Fruit fly (Drosophila melanogaster) whole organism, embryonic: Measurements from ENCODE around the gene CG42535.

Source experiments
- Asciz ChIP-seq: fragments of 200-800 bp; sonication (Bioruptor generic); optimal IDR thresholded peaks from 2 replicates; lab custom pipeline; 2017; ENCODE audit warnings: missing biosample characterization, mild to moderate bottlenecking, missing genetic modification characterization, missing genetic modification reagents
- Awh ChIP-seq: fragments of 200-800 bp; sonication (Bioruptor generic); IDR thresholded peaks from 2 replicates; pipeline ENCODE4, ENCODE4 v1.3.6; 2022; ENCODE audit warnings: missing biosample characterization, missing genetic modification characterization
- B-H2 ChIP-seq: fragments of 200-800 bp; sonication (Bioruptor generic); optimal IDR thresholded peaks from 2 replicates; lab custom pipeline; 2018; ENCODE audit warnings: missing biosample characterization, mild to moderate bottlenecking, missing genetic modification characterization
- CG10543 ChIP-seq: fragments of 200-800 bp; sonication (Bioruptor generic); optimal IDR thresholded peaks from 3 replicates; lab custom pipeline; 2017; ENCODE audit warnings: missing biosample characterization, mild to moderate bottlenecking, missing genetic modification characterization, moderate library complexity
- CG10654 ChIP-seq: fragments of 200-800 bp; sonication (Bioruptor generic); optimal IDR thresholded peaks from 2 replicates; lab custom pipeline; 2016; ENCODE audit warnings: missing biosample characterization, missing genetic modification characterization
- CG12769 ChIP-seq: fragments of 200-800 bp; sonication (Bioruptor generic); optimal IDR thresholded peaks from 2 replicates; lab custom pipeline; 2019; ENCODE audit warnings: missing biosample characterization, mild to moderate bottlenecking, missing genetic modification characterization, moderate library complexity
- CG13123 ChIP-seq: fragments of 200-800 bp; sonication (Bioruptor generic); optimal IDR thresholded peaks from 2 replicates; lab custom pipeline; 2016; ENCODE audit warnings: missing biosample characterization, missing genetic modification characterization
- CG1529 ChIP-seq: fragments of 200-800 bp; sonication (Bioruptor generic); optimal IDR thresholded peaks from 3 replicates; lab custom pipeline; 2018; ENCODE audit warnings: missing biosample characterization, missing genetic modification characterization
- CG1602 ChIP-seq: fragments of 200-800 bp; sonication (Bioruptor generic); optimal IDR thresholded peaks from 3 replicates; lab custom pipeline; 2016; ENCODE audit warnings: missing biosample characterization, missing genetic modification characterization
- CG1603 ChIP-seq: fragments of 200-800 bp; sonication (Bioruptor generic); optimal IDR thresholded peaks from 2 replicates; lab custom pipeline; 2019; ENCODE audit warnings: missing biosample characterization, mild to moderate bottlenecking, missing genetic modification characterization, moderate library complexity
- CG17802 ChIP-seq: fragments of 200-800 bp; sonication (Bioruptor generic); optimal IDR thresholded peaks from 2 replicates; lab custom pipeline; 2018; ENCODE audit warnings: missing biosample characterization, mild to moderate bottlenecking, missing genetic modification characterization, moderate library complexity
- CG17829 ChIP-seq: fragments of 200-800 bp; optimal IDR thresholded peaks from 2 replicates; lab custom pipeline; 2019; ENCODE audit warnings: missing biosample characterization, mild to moderate bottlenecking, missing genetic modification characterization, moderate library complexity
- CG18476 ChIP-seq: fragments of 200-800 bp; sonication (Bioruptor generic); optimal IDR thresholded peaks from 2 replicates; lab custom pipeline; 2016; ENCODE audit warnings: missing biosample characterization, mild to moderate bottlenecking, missing genetic modification characterization
- CG2120 ChIP-seq: fragments of 200-800 bp; sonication (Bioruptor generic); optimal IDR thresholded peaks from 3 replicates; lab custom pipeline; 2016; ENCODE audit warnings: missing biosample characterization, missing genetic modification characterization
- CG2129 ChIP-seq: fragments of 200-800 bp; sonication (Bioruptor generic); IDR thresholded peaks from 2 replicates; pipeline ENCODE4 v1.3.6; 2022; ENCODE audit warnings: missing biosample characterization, missing genetic modification characterization; ENCODE audit not compliant: partially characterized antibody
- CG2678 ChIP-seq: fragments of 200-800 bp; sonication (Bioruptor generic); optimal IDR thresholded peaks from 3 replicates; lab custom pipeline; 2019; ENCODE audit warnings: missing biosample characterization, mild to moderate bottlenecking, missing genetic modification characterization, moderate library complexity
- CG3995 ChIP-seq: fragments of 200-800 bp; sonication (Bioruptor generic); optimal IDR thresholded peaks from 3 replicates; lab custom pipeline; 2016; ENCODE audit warnings: missing biosample characterization, missing genetic modification characterization
- CG4854 ChIP-seq: fragments of 200-800 bp; sonication (Bioruptor generic); optimal IDR thresholded peaks from 2 replicates; lab custom pipeline; 2016; ENCODE audit warnings: missing biosample characterization, missing genetic modification characterization, inconsistent platforms
- CG5953 ChIP-seq: fragments of 200-800 bp; sonication (Bioruptor generic); IDR thresholded peaks from 2 replicates; pipeline ENCODE4 v1.3.6; 2022; ENCODE audit warnings: missing biosample characterization, missing genetic modification characterization
- CG9215 ChIP-seq: fragments of 200-800 bp; sonication (Bioruptor generic); IDR thresholded peaks from 2 replicates; pipeline ENCODE4 v1.3.6; 2022; ENCODE audit warnings: missing biosample characterization, missing genetic modification characterization
- CG9932 ChIP-seq: fragments of 200-800 bp; sonication (Bioruptor generic); IDR thresholded peaks from 2 replicates; pipeline ENCODE4 v1.3.6; 2022; ENCODE audit warnings: missing biosample characterization, missing genetic modification characterization
- CTCF ChIP-seq: fragments of 200-800 bp; sonication (Bioruptor generic); optimal IDR thresholded peaks from 2 replicates; lab custom pipeline; 2017; ENCODE audit warnings: missing biosample characterization, mild to moderate bottlenecking, missing genetic modification characterization, moderate library complexity
- Dbx ChIP-seq: fragments of 200-800 bp; sonication (Bioruptor generic); IDR thresholded peaks from 3 replicates; pipeline ENCODE4 v1.3.6; 2022; ENCODE audit warnings: missing biosample characterization, missing genetic modification characterization
- Dll ChIP-seq: fragments of 200-800 bp; sonication (Bioruptor generic); IDR thresholded peaks from 4 replicates; pipeline ENCODE4 v1.3.6; 2022; ENCODE audit warnings: missing biosample characterization, missing genetic modification characterization; ENCODE audit not compliant: partially characterized antibody
- Doc2 ChIP-seq: fragments of 200-800 bp; sonication (Bioruptor generic); IDR thresholded peaks from 2 replicates; pipeline ENCODE4 v1.3.6; 2022; ENCODE audit warnings: missing biosample characterization, missing genetic modification characterization
- ERR ChIP-seq: fragments of 200-800 bp; sonication (Bioruptor generic); optimal IDR thresholded peaks from 2 replicates; lab custom pipeline; 2016; ENCODE audit warnings: missing biosample characterization, missing genetic modification characterization
- Fer1 ChIP-seq: fragments of 200-800 bp; sonication (Bioruptor generic); optimal IDR thresholded peaks from 2 replicates; lab custom pipeline; 2017; ENCODE audit warnings: missing biosample characterization, mild to moderate bottlenecking, missing genetic modification characterization
- Fer3 ChIP-seq: fragments of 200-800 bp; sonication (Bioruptor generic); optimal IDR thresholded peaks from 2 replicates; lab custom pipeline; 2018; ENCODE audit warnings: missing biosample characterization, mild to moderate bottlenecking, missing genetic modification characterization, moderate library complexity
- Gug ChIP-seq: fragments of 200-800 bp; sonication (Bioruptor generic); IDR thresholded peaks from 4 replicates; pipeline ENCODE4 v1.3.6; 2022; ENCODE audit warnings: missing biosample characterization, missing genetic modification characterization
- Hmr ChIP-seq: fragments of 200-800 bp; sonication (Bioruptor generic); optimal IDR thresholded peaks from 3 replicates; lab custom pipeline; 2017; ENCODE audit warnings: mild to moderate bottlenecking, missing biosample characterization, missing genetic modification reagents, missing genetic modification characterization
- NFAT ChIP-seq: fragments of 200-800 bp; sonication (Bioruptor generic); IDR thresholded peaks from 2 replicates; pipeline ENCODE4 v1.3.6; 2022; ENCODE audit warnings: missing biosample characterization, missing genetic modification characterization
- Oaz ChIP-seq: fragments of 200-800 bp; sonication (Bioruptor generic); IDR thresholded peaks from 2 replicates; pipeline ENCODE4 v1.3.6; 2022; ENCODE audit warnings: missing biosample characterization, missing genetic modification characterization
- Pdp1 ChIP-seq, 2 experiments: fragments of 200-800 bp; sonication (Bioruptor generic); optimal IDR thresholded peaks; 3 replicates each; lab custom pipeline; 2016; ENCODE audit warnings: missing biosample characterization in 2 of 2, missing genetic modification characterization in 2 of 2, mild to moderate bottlenecking in 1 of 2, moderate library complexity in 1 of 2
- Scr ChIP-seq: fragments of 200-800 bp; sonication (Bioruptor generic); IDR thresholded peaks from 2 replicates; pipeline ENCODE4 v1.3.6; 2022; ENCODE audit warnings: missing biosample characterization, missing genetic modification characterization; ENCODE audit not compliant: partially characterized antibody
- Sin3A ChIP-seq: fragments of >200 bp; optimal IDR thresholded peaks from 2 replicates; lab custom pipeline; 2018
- Stat92E ChIP-seq, 3 experiments: fragments of >200 bp in 2 of 3; fragments of 200-800 bp in 1 of 3; sonication (Bioruptor generic) in 1 of 3; optimal IDR thresholded peaks; 2 replicates each; lab custom pipeline; 2017 to 2019; ENCODE audit warnings: missing biosample characterization in 3 of 3, missing genetic modification characterization in 3 of 3, mild to moderate bottlenecking in 1 of 3, moderate library complexity in 1 of 3
- TFAM ChIP-seq: fragments of 200-800 bp; sonication (Bioruptor generic); optimal IDR thresholded peaks from 2 replicates; lab custom pipeline; 2017; ENCODE audit warnings: missing biosample characterization, missing genetic modification characterization, inconsistent platforms
- bcd ChIP-seq: fragments of 200-800 bp; sonication (Bioruptor generic); optimal IDR thresholded peaks from 2 replicates; lab custom pipeline; 2017; ENCODE audit warnings: missing biosample characterization, mild to moderate bottlenecking, missing genetic modification characterization
- bigmax ChIP-seq: fragments of 200-800 bp; sonication (Bioruptor generic); optimal IDR thresholded peaks from 2 replicates; lab custom pipeline; 2018; ENCODE audit warnings: missing biosample characterization, mild to moderate bottlenecking, missing genetic modification characterization
- btn ChIP-seq: fragments of 200-800 bp; sonication (Bioruptor generic); optimal IDR thresholded peaks from 2 replicates; lab custom pipeline; 2016; ENCODE audit warnings: missing biosample characterization, missing genetic modification characterization
- cwo ChIP-seq: fragments of 200-800 bp; sonication (Bioruptor generic); optimal IDR thresholded peaks from 3 replicates; lab custom pipeline; 2017; ENCODE audit warnings: missing biosample characterization, missing genetic modification characterization, mild to moderate bottlenecking, moderate library complexity, missing genetic modification reagents
- disco-r ChIP-seq: fragments of 200-800 bp; sonication (Bioruptor generic); optimal IDR thresholded peaks from 2 replicates; lab custom pipeline; 2016; ENCODE audit warnings: missing biosample characterization, missing genetic modification characterization
- fd96Cb ChIP-seq: fragments of 200-800 bp; sonication (Bioruptor generic); optimal IDR thresholded peaks from 2 replicates; lab custom pipeline; 2018; ENCODE audit warnings: missing biosample characterization, mild to moderate bottlenecking, missing genetic modification characterization, moderate library complexity
- gro ChIP-seq: fragments of 200-800 bp; sonication (Bioruptor generic); optimal IDR thresholded peaks from 2 replicates; lab custom pipeline; 2016; ENCODE audit warnings: missing biosample characterization, missing genetic modification characterization
- nmo ChIP-seq: fragments of 200-800 bp; sonication (Bioruptor generic); optimal IDR thresholded peaks from 2 replicates; lab custom pipeline; 2018; ENCODE audit warnings: missing biosample characterization, mild to moderate bottlenecking, missing genetic modification characterization, moderate library complexity
- ro ChIP-seq: fragments of 200-800 bp; sonication (Bioruptor generic); IDR thresholded peaks from 2 replicates; pipeline ENCODE4 v1.3.6; 2022; ENCODE audit warnings: missing biosample characterization, missing genetic modification characterization
- schlank ChIP-seq: fragments of 200-800 bp; sonication (Bioruptor generic); optimal IDR thresholded peaks from 2 replicates; lab custom pipeline; 2018; ENCODE audit warnings: missing biosample characterization, mild to moderate bottlenecking, missing genetic modification characterization
- scrt ChIP-seq: fragments of 200-800 bp; sonication (Bioruptor generic); optimal IDR thresholded peaks from 2 replicates; lab custom pipeline; 2018; ENCODE audit warnings: missing biosample characterization, mild to moderate bottlenecking, missing genetic modification characterization, moderate library complexity
- sisA ChIP-seq: fragments of 200-800 bp; sonication (Bioruptor generic); IDR thresholded peaks from 2 replicates; pipeline ENCODE4 v1.3.6; 2022; ENCODE audit warnings: missing biosample characterization, missing genetic modification characterization
- unc-4 ChIP-seq: fragments of 200-800 bp; sonication (Bioruptor generic); IDR thresholded peaks from 2 replicates; pipeline ENCODE4 v1.3.6; 2022; ENCODE audit warnings: missing biosample characterization, missing genetic modification characterization; ENCODE audit not compliant: partially characterized antibody
- wek ChIP-seq: fragments of 200-800 bp; sonication (Bioruptor generic); optimal IDR thresholded peaks from 3 replicates; lab custom pipeline; 2018; ENCODE audit warnings: missing biosample characterization, mild to moderate bottlenecking, missing genetic modification characterization, moderate library complexity

Gene CG42535

DNA sequence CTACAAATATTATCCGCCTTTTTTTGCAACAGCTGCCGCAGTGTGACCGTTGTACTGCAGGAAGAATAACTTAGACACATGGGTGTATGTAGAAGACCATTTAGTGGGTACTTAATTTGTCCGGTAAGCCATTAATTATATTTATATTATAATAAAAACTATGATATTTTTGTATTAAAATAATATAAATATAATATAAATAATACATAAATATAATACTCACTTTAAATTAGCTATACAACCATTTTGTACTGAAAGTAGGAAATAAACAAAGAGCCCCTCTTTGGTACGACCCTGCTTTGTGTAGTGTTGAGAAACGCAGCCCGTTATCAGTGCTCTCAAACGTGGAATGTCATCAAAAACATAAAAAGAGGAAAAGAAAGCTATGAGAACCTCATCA is 7.1 kb upstream of the CG42535 start, which contains the start of gene Cnep1r2 (continued):
- TF ChIP-seq CG1529 (GFP tag; lab: Kevin White, UChicago) (peak; percentile 85), CG10654 (GFP tag; lab: Kevin White, UChicago) (peak; percentile 92), nmo (GFP tag; lab: Kevin White, UChicago) (peak; percentile 99), CG9932 (GFP tag; lab: Robert Waterston, UW) (peak; percentile 97), NFAT (GFP tag; lab: Robert Waterston, UW) (peak; percentile 95), Fer1 (GFP tag; lab: Kevin White, UChicago) (peak; percentile 95), Pdp1 (GFP tag; optimal IDR thresholded peaks at IDR 0.05; lab: Kevin White, UChicago) (peak; percentile 67 to 71), bigmax (GFP tag; lab: Kevin White, UChicago) (peak; percentile 48), Stat92E (GFP tag; optimal IDR thresholded peaks at IDR 0.05; lab: Kevin White, UChicago) (peak in 1 of 3 experiments; percentile 83), CG1602 (GFP tag; lab: Kevin White, UChicago) (peak; percentile 96), bcd (GFP tag; lab: Kevin White, UChicago) (peak; percentile 96), TFAM (no peak), Fer3 (peak; percentile 96), CG12769 (tag; lab: Kevin White, UChicago) (no peak), CG10543 (peak; percentile 97), Hmr (GFP tag; lab: Kevin White, UChicago) (peak; percentile 96), CG3995 (GFP tag; lab: Kevin White, UChicago) (peak; percentile 20), CG18476 (GFP tag; lab: Kevin White, UChicago) (peak; percentile 84), scrt (peak; percentile 89), CG17802 (tag; lab: Kevin White, UChicago) (peak; percentile 74), Dll (GFP tag; lab: Robert Waterston, UW) (no peak), sisA (GFP tag; lab: Robert Waterston, UW) (peak; percentile 94), fd96Cb (tag; lab: Kevin White, UChicago) (peak; percentile 96), CG1603 (no peak), ro (GFP tag; lab: Robert Waterston, UW) (peak; percentile 93), schlank (peak; percentile 83), Dbx (GFP tag; lab: Robert Waterston, UW) (peak; percentile 93), unc-4 (no peak), Sin3A (lab: Kevin White, UChicago) (no peak), ERR (GFP tag; lab: Kevin White, UChicago) (no peak), CG2129 (GFP tag; lab: Robert Waterston, UW) (no peak), Gug (GFP tag; lab: Robert Waterston, UW) (peak; percentile 96), CG4854 (peak; percentile 61), Scr (GFP tag; lab: Robert Waterston, UW) (no peak), Oaz (GFP tag; lab: Robert Waterston, UW) (peak; percentile 73; the same call in 1 of the 2 replicates), CG2120 (peak; percentile 90), cwo (GFP tag; lab: Kevin White, UChicago) (peak; percentile 87), Awh (GFP tag; lab: Robert Waterston, UW) (peak; percentile 93), CG13123 (GFP tag; lab: Kevin White, UChicago) (peak; percentile 91), disco-r (no peak), Asciz (GFP tag; lab: Kevin White, UChicago) (peak; percentile 90), CG17829 (peak; percentile 98), CTCF (GFP tag; lab: Kevin White, UChicago) (peak; percentile 49), CG9215 (GFP tag; lab: Robert Waterston, UW) (peak; percentile 95), gro (GFP tag; lab: Kevin White, UChicago) (peak; percentile 19), CG2678 (tag; lab: Kevin White, UChicago) (peak; percentile 98), Doc2 (GFP tag; lab: Robert Waterston, UW) (peak; percentile 62), B-H2 (peak; percentile 97), wek (GFP tag; lab: Kevin White, UChicago) (peak; percentile 8), btn (GFP tag; lab: Kevin White, UChicago) (no peak), CG5953 (GFP tag; lab: Robert Waterston, UW) (peak; percentile 84)
